Worm (Caenorhabditis elegans): ENCODE measurements around the gene mmab-1.

mmab-1 gene

DNA sequence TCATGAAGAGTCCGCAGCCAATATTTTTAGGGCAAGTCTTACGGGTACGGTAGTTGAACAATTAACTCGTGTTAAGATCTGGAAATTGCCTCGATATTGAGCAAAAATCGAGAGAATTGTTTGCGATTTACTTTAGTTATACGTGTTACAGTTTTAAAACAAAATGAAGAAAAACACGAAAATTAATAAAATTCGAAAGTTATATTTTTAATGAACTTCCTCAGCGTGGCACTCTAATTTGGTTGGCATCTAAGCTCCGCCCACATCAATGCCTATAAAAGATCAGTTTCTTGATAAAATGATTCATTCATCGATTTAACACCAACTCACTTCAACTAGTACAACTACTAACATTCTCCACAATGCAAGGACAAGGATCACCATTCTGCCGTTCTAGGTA lies 51.4 kb downstream of the mmab-1 start, which contains the start of gene gipc-1:
TSS of gene gipc-1 (plus strand) at position 301 of the 400 bp plus-strand sequence.
- no peak for TF ChIP-seq unc-130 (GFP tag; optimal IDR thresholded peaks at IDR 0.05)

Data from whole organism, young adult.